Worm (Caenorhabditis elegans) whole organism, midembryonic: Measurements from ENCODE around the gene Y43C5A.4.

Experiments
- T22C8.4 ChIP-seq: fragments of 200-800 bp; sonication (Bioruptor generic); IDR thresholded peaks from 2 replicates; pipeline ENCODE4 v1.3.6; 2022; ENCODE audit warnings: missing genetic modification characterization, missing compliant biosample characterization
- flt-1 ChIP-seq: fragments of 200-800 bp; sonication (Bioruptor generic); IDR thresholded peaks from 2 replicates; pipeline ENCODE4 v1.3.6; 2022; ENCODE audit warnings: missing genetic modification characterization, missing compliant biosample characterization
- ref-1 ChIP-seq: fragments of 200-800 bp; sonication (Bioruptor generic); conservative IDR thresholded peaks from 2 replicates; pipeline ENCODE4 v1.3.6; 2022; ENCODE audit warnings: missing genetic modification reagents, missing genetic modification characterization, missing compliant biosample characterization
- tab-1 ChIP-seq: fragments of 200-800 bp; sonication (Bioruptor generic); IDR thresholded peaks from 2 replicates; pipeline ENCODE4 v1.3.6; 2022; ENCODE audit warnings: missing genetic modification characterization, missing compliant biosample characterization
- ztf-29 ChIP-seq: fragments of 200-800 bp; sonication (Bioruptor generic); IDR thresholded peaks from 2 replicates; pipeline ENCODE4 v1.3.6; 2022; ENCODE audit warnings: missing genetic modification reagents, missing genetic modification characterization, missing compliant biosample characterization

ce11 chrIV:10230971-10231370, 46.8 kb upstream of the Y43C5A.4 start, which contains the start of gene F01G10.5:
- TF ChIP-seq tab-1 (GFP tag; lab: Robert Waterston, UW) (no peak), ref-1 (no peak), T22C8.4 (GFP tag; lab: Robert Waterston, UW) (no peak), ztf-29 (GFP tag; lab: Robert Waterston, UW) (no peak), flt-1 (GFP tag; lab: Robert Waterston, UW) (no peak)
